Worm (Caenorhabditis elegans): Measurements from ENCODE around the gene T04B2.7.

- TF ChIP-seq xnd-1 (tag; optimal IDR thresholded peaks at IDR 0.05) = no peak
- no peak for TF ChIP-seq unc-62 (GFP tag; optimal IDR thresholded peaks at IDR 0.05)
- TF ChIP-seq mxl-1 (tag; optimal IDR thresholded peaks at IDR 0.05) = no peak
- TF ChIP-seq lin-35 (GFP tag; optimal IDR thresholded peaks at IDR 0.05) = no peak
Observed at ce11 chrIV:10089777-10090176, 33.7 kb upstream of the T04B2.7 start, which contains the start of gene ttr-39.
